Fruit fly (Drosophila melanogaster): ENCODE data around the gene EMC2A.
A peak's percentile ranks its signal among the peaks of the same experiment; 100 is the strongest.

EMC2A gene

dm6 chr3R:16957759-16958536 is 37.9 kb downstream of the EMC2A start (continued):
- no peak for TF ChIP-seq nerfin-2 (GFP tag; IDR thresholded peaks at IDR 0.05; ENCODE audit: partially characterized antibody)
- no peak; the same call in 1 of the 2 replicates for TF ChIP-seq Awh (GFP tag; IDR thresholded peaks at IDR 0.05)
- peak in 1 of 2 experiments; percentile 51 for TF ChIP-seq Pdp1 (GFP tag; optimal IDR thresholded peaks at IDR 0.05)
- no peak for TF ChIP-seq Nf-YA (GFP tag; IDR thresholded peaks at IDR 0.05)
- 0 out of 4 replicates have a peak, but pooled peaks have one; percentile 45 for TF ChIP-seq chinmo (GFP tag; IDR thresholded peaks at IDR 0.05; ENCODE audit: partially characterized antibody)
- TF ChIP-seq CG5245 (GFP tag; optimal IDR thresholded peaks at IDR 0.05) = peak; percentile 46
- TF ChIP-seq Dek (tag; optimal IDR thresholded peaks at IDR 0.05) = peak; percentile 84
- TF ChIP-seq CkIIα-i1 (GFP tag; IDR thresholded peaks at IDR 0.05) = no peak
- peak; percentile 82 for TF ChIP-seq Asciz (GFP tag; optimal IDR thresholded peaks at IDR 0.05)
- TF ChIP-seq CG10147 (GFP tag; optimal IDR thresholded peaks at IDR 0.05) = no peak
- TF ChIP-seq NC2α (GFP tag; optimal IDR thresholded peaks at IDR 0.05) = no peak
- no peak for TF ChIP-seq CG3163 (GFP tag; optimal IDR thresholded peaks at IDR 0.05)
- 0 out of 2 replicates have a peak, but pooled peaks have one; percentile 13 for TF ChIP-seq MBD-R2 (GFP tag; IDR thresholded peaks at IDR 0.05)
- TF ChIP-seq CG11695 (GFP tag; IDR thresholded peaks at IDR 0.05) = peak; percentile 77; the same call in 2 of the 3 replicates
- TF ChIP-seq CG7839 (tag; optimal IDR thresholded peaks at IDR 0.05) = peak; percentile 88
- no peak for TF ChIP-seq CG34224 (GFP tag; IDR thresholded peaks at IDR 0.05; ENCODE audit: partially characterized antibody)
- peak; percentile 24 for TF ChIP-seq CG10274 (GFP tag; optimal IDR thresholded peaks at IDR 0.05)
- peak; percentile 75 for TF ChIP-seq CG6689 (GFP tag; IDR thresholded peaks at IDR 0.05)
- peak; percentile 74 for TF ChIP-seq ATbp (GFP tag; optimal IDR thresholded peaks at IDR 0.05)
- no peak for TF ChIP-seq CG34422 (GFP tag; IDR thresholded peaks at IDR 0.05)
- TF ChIP-seq ewg (GFP tag; optimal IDR thresholded peaks at IDR 0.05) = peak; percentile 76
- peak; percentile 92 for TF ChIP-seq CG33557 (GFP tag; optimal IDR thresholded peaks at IDR 0.05)
- TF ChIP-seq Dp (GFP tag; optimal IDR thresholded peaks at IDR 0.05) = peak; percentile 13
- TF ChIP-seq CG8281 (tag; optimal IDR thresholded peaks at IDR 0.05) = peak; percentile 56
- no peak for TF ChIP-seq ab (GFP tag; optimal IDR thresholded peaks at IDR 0.05)
- TF ChIP-seq ranshi (GFP tag; IDR thresholded peaks at IDR 0.05) = no peak
- TF ChIP-seq gce (GFP tag; IDR thresholded peaks at IDR 0.05) = peak; percentile 6; the same call in 1 of the 3 replicates
- TF ChIP-seq shn (GFP tag; optimal IDR thresholded peaks at IDR 0.05) = peak; percentile 7
- peak; percentile 87 for TF ChIP-seq fd96Cb (tag; optimal IDR thresholded peaks at IDR 0.05)
- no peak for TF ChIP-seq rib (GFP tag; IDR thresholded peaks at IDR 0.05)
- no peak for TF ChIP-seq schlank (tag; optimal IDR thresholded peaks at IDR 0.05)
- peak; percentile 75 for TF ChIP-seq fd3F (GFP tag; optimal IDR thresholded peaks at IDR 0.05)
- TF ChIP-seq lilli (GFP tag; optimal IDR thresholded peaks at IDR 0.05) = peak; percentile 35
- TF ChIP-seq luna (GFP tag; optimal IDR thresholded peaks at IDR 0.05) = no peak
- TF ChIP-seq YL-1 (GFP tag; optimal IDR thresholded peaks at IDR 0.05) = peak; percentile 48
- TF ChIP-seq zfh2 (GFP tag; optimal IDR thresholded peaks at IDR 0.05) = no peak
- TF ChIP-seq CG8478 (optimal IDR thresholded peaks at IDR 0.05) = no peak
- peak; percentile 1 for TF ChIP-seq ems (GFP tag; optimal IDR thresholded peaks at IDR 0.05)
- no peak for TF ChIP-seq CG31224 (GFP tag; IDR thresholded peaks at IDR 0.05)
- TF ChIP-seq CG10462 (GFP tag; optimal IDR thresholded peaks at IDR 0.05) = peak; percentile 81
- peak; percentile 20; the same call in 1 of the 2 replicates for TF ChIP-seq CG14667 (GFP tag; IDR thresholded peaks at IDR 0.05)
- no peak for TF ChIP-seq Bteb2 (GFP tag; optimal IDR thresholded peaks at IDR 0.05)
- peak; percentile 38; the same call in 3 of the 4 replicates for TF ChIP-seq Gug (GFP tag; IDR thresholded peaks at IDR 0.05)
- TF ChIP-seq CG11093 (GFP tag; IDR thresholded peaks at IDR 0.05) = 0 out of 3 replicates have a peak, but pooled peaks have one; percentile 44
- peak; percentile 77 for TF ChIP-seq Vsx1 (GFP tag; optimal IDR thresholded peaks at IDR 0.05)
- TF ChIP-seq trem (tag; optimal IDR thresholded peaks at IDR 0.05) = peak; percentile 74
- peak; percentile 88 for TF ChIP-seq Ssrp (tag; optimal IDR thresholded peaks at IDR 0.05)
- peak; percentile 40 for TF ChIP-seq CG33213 (GFP tag; optimal IDR thresholded peaks at IDR 0.05)
- no peak for TF ChIP-seq CG17359 (tag; optimal IDR thresholded peaks at IDR 0.05)
